Worm (Caenorhabditis elegans) whole organism, L3 larva: Measurements from ENCODE around the gene fbxb-10.

Experiments
- jun-1 ChIP-seq: fragments of 150-350 bp; optimal IDR thresholded peaks from 2 replicates; lab custom pipeline; 2014; ENCODE audit warnings: missing biosample characterization, missing genetic modification reagents, missing genetic modification characterization
- nhr-28 ChIP-seq: fragments of 150-350 bp; optimal IDR thresholded peaks from 2 replicates; lab custom pipeline; 2014; ENCODE audit warnings: missing biosample characterization, missing genetic modification characterization
- zag-1 ChIP-seq: fragments of 150-350 bp; optimal IDR thresholded peaks from 2 replicates; lab custom pipeline; 2014; ENCODE audit warnings: missing biosample characterization, missing genetic modification characterization

- TF ChIP-seq jun-1 (tag; lab: Kevin White, UChicago), result no peak
- no peak for TF ChIP-seq zag-1 (tag; lab: Kevin White, UChicago)
- TF ChIP-seq nhr-28 (tag; lab: Kevin White, UChicago), result no peak
Measured at ce11 chrII:1850840-1851294, 32.7 kb upstream of the fbxb-10 start, which contains the start of gene C52E2.3.
